Fruit fly (Drosophila melanogaster): Measurements from ENCODE around the gene ND-ACP.

ND-ACP gene

DNA sequence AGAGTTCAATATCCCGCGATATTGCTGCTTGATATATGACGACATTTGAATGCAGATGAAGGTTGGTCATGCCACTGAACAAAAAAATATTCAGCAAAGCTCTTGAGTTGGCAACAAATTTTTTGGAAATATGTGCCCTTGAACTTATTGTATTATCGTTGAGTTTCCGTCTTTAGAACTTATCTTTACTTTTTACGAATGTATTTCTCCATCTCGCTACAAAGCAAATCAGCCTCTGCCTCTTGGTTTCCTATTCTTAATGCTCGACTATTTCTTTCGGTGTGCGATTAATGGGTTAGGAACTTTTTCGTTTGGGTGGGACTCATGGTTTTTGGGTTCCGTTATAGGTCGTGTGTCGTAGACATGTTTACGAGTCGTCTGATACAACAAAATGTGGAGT, 6.6 kb upstream of the ND-ACP start (continued):
- no peak for TF ChIP-seq Doc2 (GFP tag; IDR thresholded peaks at IDR 0.05)
- no peak for TF ChIP-seq CG8478 (optimal IDR thresholded peaks at IDR 0.05)
- TF ChIP-seq CG34422 (GFP tag; IDR thresholded peaks at IDR 0.05), result peak; percentile 23; the same call in 1 of the 3 replicates
- peak; percentile 82 for TF ChIP-seq CG8944 (GFP tag; optimal IDR thresholded peaks at IDR 0.05)
- no peak for TF ChIP-seq CG6791 (GFP tag; IDR thresholded peaks at IDR 0.05; ENCODE audit: partially characterized antibody)
- no peak for TF ChIP-seq CkIIα-i1 (GFP tag; IDR thresholded peaks at IDR 0.05)
- TF ChIP-seq Sox102F (GFP tag; optimal IDR thresholded peaks at IDR 0.05), result no peak
- TF ChIP-seq CG13123 (GFP tag; optimal IDR thresholded peaks at IDR 0.05), result no peak
- TF ChIP-seq Sin3A (optimal IDR thresholded peaks at IDR 0.05), result no peak
- TF ChIP-seq sens-2 (GFP tag; IDR thresholded peaks at IDR 0.05), result peak; percentile 72
- TF ChIP-seq CG9876 (GFP tag; optimal IDR thresholded peaks at IDR 0.05), result peak; percentile 30
- TF ChIP-seq Adf1 (GFP tag; IDR thresholded peaks at IDR 0.05), result no peak
- no peak for TF ChIP-seq dati (GFP tag; IDR thresholded peaks at IDR 0.05)
- TF ChIP-seq tgo (GFP tag; IDR thresholded peaks at IDR 0.05), result peak; percentile 27; the same call in 1 of the 3 replicates
- TF ChIP-seq Hr51 (GFP tag; optimal IDR thresholded peaks at IDR 0.05), result peak in 1 of 2 experiments; percentile 59
- TF ChIP-seq ase (GFP tag; IDR thresholded peaks at IDR 0.05), result 0 out of 3 replicates have a peak, but pooled peaks have one; percentile 13
- no peak for TF ChIP-seq CG18476 (GFP tag; optimal IDR thresholded peaks at IDR 0.05)
- peak; percentile 18 for TF ChIP-seq CG31388 (GFP tag; optimal IDR thresholded peaks at IDR 0.05)
- peak; percentile 90 for TF ChIP-seq CG15601 (tag; optimal IDR thresholded peaks at IDR 0.05)
- peak; percentile 37; the same call in 1 of the 4 replicates for TF ChIP-seq Gug (GFP tag; IDR thresholded peaks at IDR 0.05)
- no peak for TF ChIP-seq Mrtf (GFP tag; IDR thresholded peaks at IDR 0.05)
- TF ChIP-seq disco-r (GFP tag; optimal IDR thresholded peaks at IDR 0.05), result no peak
- no peak for TF ChIP-seq D19B (GFP tag; optimal IDR thresholded peaks at IDR 0.05)
- peak; percentile 73 for TF ChIP-seq CG10209 (GFP tag; optimal IDR thresholded peaks at IDR 0.05)
- TF ChIP-seq sna (GFP tag; IDR thresholded peaks at IDR 0.05; ENCODE audit: partially characterized antibody), result no peak
- peak; percentile 33 for TF ChIP-seq bab2 (GFP tag; optimal IDR thresholded peaks at IDR 0.05)
- no peak for TF ChIP-seq mirr (GFP tag; optimal IDR thresholded peaks at IDR 0.05)
- TF ChIP-seq psq (GFP tag; optimal IDR thresholded peaks at IDR 0.05), result no peak
- TF ChIP-seq salm (tag; optimal IDR thresholded peaks at IDR 0.05), result peak; percentile 19
- peak; percentile 94 for TF ChIP-seq Ets65A (GFP tag)
- TF ChIP-seq gro (GFP tag; optimal IDR thresholded peaks at IDR 0.05), result no peak
- peak; percentile 13 for TF ChIP-seq CG2116 (GFP tag; optimal IDR thresholded peaks at IDR 0.05)
- no peak for TF ChIP-seq wdn (GFP tag; IDR thresholded peaks at IDR 0.05)
- TF ChIP-seq Lhr (GFP tag; optimal IDR thresholded peaks at IDR 0.05), result peak; percentile 49
- TF ChIP-seq Meics (GFP tag; optimal IDR thresholded peaks at IDR 0.05), result peak; percentile 32
- TF ChIP-seq CG7745 (tag; optimal IDR thresholded peaks at IDR 0.05), result no peak
- TF ChIP-seq phol (tag; optimal IDR thresholded peaks at IDR 0.05), result peak; percentile 78
- TF ChIP-seq ap (GFP tag; IDR thresholded peaks at IDR 0.05), result 0 out of 2 replicates have a peak, but pooled peaks have one; percentile 43
- TF ChIP-seq CG2712 (tag; optimal IDR thresholded peaks at IDR 0.05), result peak; percentile 90
- no peak for TF ChIP-seq CG4854 (GFP tag; optimal IDR thresholded peaks at IDR 0.05)
- TF ChIP-seq H15 (GFP tag; IDR thresholded peaks at IDR 0.05), result peak; percentile 66; the same call in 2 of the 3 replicates
- peak; percentile 22 for TF ChIP-seq cwo (GFP tag; optimal IDR thresholded peaks at IDR 0.05)
- peak; percentile 60; the same call in 1 of the 3 replicates for TF ChIP-seq Optix (GFP tag; IDR thresholded peaks at IDR 0.05)
- TF ChIP-seq Atf6 (GFP tag; IDR thresholded peaks at IDR 0.05), result no peak
- no peak for TF ChIP-seq kah (GFP tag; optimal IDR thresholded peaks at IDR 0.05)
- peak; percentile 67 for TF ChIP-seq trem (tag; optimal IDR thresholded peaks at IDR 0.05)
- TF ChIP-seq esg (GFP tag; conservative IDR thresholded peaks at IDR 0.05), result peak; percentile 62
- peak; percentile 24 for TF ChIP-seq caup (GFP tag; optimal IDR thresholded peaks at IDR 0.05; ENCODE audit: severe bottlenecking)
- peak; percentile 17 for TF ChIP-seq Asciz (GFP tag; optimal IDR thresholded peaks at IDR 0.05)
- TF ChIP-seq CG5953 (GFP tag; IDR thresholded peaks at IDR 0.05), result peak; percentile 43; the same call in 1 of the 2 replicates
- no peak for TF ChIP-seq hkb (optimal IDR thresholded peaks at IDR 0.05)
- TF ChIP-seq hkb (GFP tag; IDR thresholded peaks at IDR 0.05), result peak; percentile 71
